Worm (Caenorhabditis elegans): Measurements from ENCODE around the gene Y38H6A.3.

Y38H6A.3 gene

ce11 chrV:20383065-20383609 lies 38.1 kb downstream of the Y38H6A.3 start, which contains the start of gene K02E2.11:
Gene K02E2.11 (plus strand): TSS chrV:20383315.
- TF ChIP-seq hmg-1.2 (GFP tag; IDR thresholded peaks at IDR 0.05): peak; percentile 87; the same call in 1 of the 2 replicates
- TF ChIP-seq K12H6.12 (tag; optimal IDR thresholded peaks at IDR 0.05): peak; percentile 40
- TF ChIP-seq lin-40 (tag; optimal IDR thresholded peaks at IDR 0.05): peak; percentile 19
- no peak for TF ChIP-seq aptf-2 (GFP tag; conservative IDR thresholded peaks at IDR 0.05)
- TF ChIP-seq let-607 (tag; optimal IDR thresholded peaks at IDR 0.05): peak in 1 of 2 experiments; percentile 63
- no peak for TF ChIP-seq rcor-1 (GFP tag; IDR thresholded peaks at IDR 0.05)

- TF ChIP-seq cebp-2 (GFP tag; IDR thresholded peaks at IDR 0.05) (no peak), ztf-26 (tag; optimal IDR thresholded peaks at IDR 0.05) (no peak), sptf-2 (GFP tag; optimal IDR thresholded peaks at IDR 0.05) (no peak), fkh-3 (tag; optimal IDR thresholded peaks at IDR 0.05) (no peak), attf-5 (GFP tag; optimal IDR thresholded peaks at IDR 0.05) (no peak), ets-4 (GFP tag; optimal IDR thresholded peaks at IDR 0.05) (no peak), chd-7 (tag; optimal IDR thresholded peaks at IDR 0.05) (no peak), B0261.1 (tag; optimal IDR thresholded peaks at IDR 0.05) (no peak), K12H6.12 (tag; optimal IDR thresholded peaks at IDR 0.05) (no peak), nfyb-1 (GFP tag; IDR thresholded peaks at IDR 0.05) (no peak), C06A6.2 (GFP tag; conservative IDR thresholded peaks at IDR 0.05) (no peak), F10E7.11 (tag; optimal IDR thresholded peaks at IDR 0.05) (no peak), D2030.7 (GFP tag; IDR thresholded peaks at IDR 0.05) (no peak), F22D6.2 (tag; optimal IDR thresholded peaks at IDR 0.05) (no peak), aptf-3 (GFP tag; IDR thresholded peaks at IDR 0.05) (no peak), egrh-3 (GFP tag; IDR thresholded peaks at IDR 0.05) (no peak)
Measured at ce11 chrV:20386942-20387341, 42.0 kb downstream of the Y38H6A.3 start, which contains the start of gene K02E2.7. Gene K02E2.7 (minus strand): TSS chrV:20387042.

ce11 chrV:20387415-20387814 lies 42.4 kb downstream of the Y38H6A.3 start, which contains the start of gene F53H2.1:
Gene F53H2.1 (plus strand): TSS chrV:20387715.
- TF ChIP-seq ama-1 (optimal IDR thresholded peaks at IDR 0.05) (no peak), ama-1 (GFP tag; optimal IDR thresholded peaks at IDR 0.05) (no peak), gei-17 (GFP tag; optimal IDR thresholded peaks at IDR 0.05) (no peak), B0261.1 (tag; optimal IDR thresholded peaks at IDR 0.05) (no peak), sptf-2 (GFP tag; optimal IDR thresholded peaks at IDR 0.05) (no peak), ztf-28 (GFP tag; IDR thresholded peaks at IDR 0.05) (no peak), C06A6.2 (GFP tag; conservative IDR thresholded peaks at IDR 0.05) (no peak)

- no peak for TF ChIP-seq F55B11.4 (tag; optimal IDR thresholded peaks at IDR 0.05; ENCODE audit: borderline replicate concordance, insufficient read depth)
- TF ChIP-seq ets-4 (GFP tag; optimal IDR thresholded peaks at IDR 0.05): no peak
- no peak for TF ChIP-seq ztf-22 (GFP tag; optimal IDR thresholded peaks at IDR 0.05)
- TF ChIP-seq rpc-1 (optimal IDR thresholded peaks at IDR 0.05): no peak
- TF ChIP-seq rpc-1 (tag; optimal IDR thresholded peaks at IDR 0.05): no peak
- no peak for TF ChIP-seq nhr-120 (GFP tag; IDR thresholded peaks at IDR 0.05)
Measured at ce11 chrV:20393773-20394172, 48.8 kb downstream of the Y38H6A.3 start, which contains the start of gene cnc-7. Gene cnc-7 (plus strand): TSS chrV:20394073.

Measured in whole organism, young adult.